Worm (Caenorhabditis elegans) whole organism, mixed stage, embryonic: ENCODE data around the gene ZK180.5.

Experiments
- nhr-12 ChIP-seq: fragments of 150-350 bp; optimal IDR thresholded peaks from 2 replicates; lab custom pipeline; 2014; ENCODE audit warnings: missing biosample characterization, missing genetic modification characterization
- nhr-237 ChIP-seq: fragments of 150-350 bp; optimal IDR thresholded peaks from 2 replicates; lab custom pipeline; 2014; ENCODE audit warnings: missing biosample characterization, missing genetic modification characterization
- unc-62 ChIP-seq: fragments of 150-350 bp; optimal IDR thresholded peaks from 2 replicates; lab custom pipeline; 2014; ENCODE audit warnings: missing biosample characterization, missing genetic modification reagents, missing genetic modification characterization

- no peak for TF ChIP-seq nhr-12 (tag; lab: Kevin White, UChicago)
- TF ChIP-seq nhr-237 (tag; lab: Kevin White, UChicago): no peak
- no peak for TF ChIP-seq unc-62 (GFP tag; lab: Kevin White, UChicago)
These were observed 9.8 kb upstream of the ZK180.5 start for ce11 chrIV:4526724-4527123.
